Worm (Caenorhabditis elegans) whole organism, late embryonic: Measurements from ENCODE around the gene T20D4.3.

ENCODE experiments used
- ama-1 ChIP-seq: fragments of 150-350 bp; optimal IDR thresholded peaks from 2 replicates; lab custom pipeline; 2014
- ceh-31 ChIP-seq: sonication (generic microtip); optimal IDR thresholded peaks from 2 replicates; lab custom pipeline; 2016; ENCODE audit warnings: missing genetic modification characterization, missing compliant biosample characterization

- TF ChIP-seq ceh-31 (tag; lab: Kevin White, UChicago) = no peak
- TF ChIP-seq ama-1 (lab: Kevin White, UChicago) = no peak
Measured at ce11 chrV:3394694-3395240, 23.3 kb upstream of the T20D4.3 start, which contains the start of gene T20D4.15.
